Fruit fly (Drosophila melanogaster) whole organism, prepupa: ENCODE data around the gene spn-B.

Source experiments
- CG10631 ChIP-seq: fragments of 200-800 bp; sonication (Bioruptor generic); optimal IDR thresholded peaks from 2 replicates; lab custom pipeline; 2016; ENCODE audit warnings: missing biosample characterization, missing genetic modification characterization
- CG10669 ChIP-seq: fragments of 200-800 bp; sonication (Bioruptor generic); optimal IDR thresholded peaks from 3 replicates; lab custom pipeline; 2018; ENCODE audit warnings: missing biosample characterization, mild to moderate bottlenecking, missing genetic modification characterization, moderate library complexity
- CG11294 ChIP-seq: fragments of 200-800 bp; sonication (Bioruptor generic); IDR thresholded peaks from 2 replicates; pipeline ENCODE4 v1.3.6; 2022; ENCODE audit warnings: missing biosample characterization, missing genetic modification characterization
- CG11762 ChIP-seq: fragments of 200-800 bp; sonication (Bioruptor generic); optimal IDR thresholded peaks from 3 replicates; lab custom pipeline; 2016; ENCODE audit warnings: missing biosample characterization, missing genetic modification characterization; ENCODE audit not compliant: insufficient read depth
- CG15336 ChIP-seq: fragments of 200-800 bp; sonication (Bioruptor generic); IDR thresholded peaks from 2 replicates; pipeline ENCODE4 v1.3.6; 2022; ENCODE audit warnings: missing biosample characterization, missing genetic modification characterization
- CG3032 ChIP-seq: fragments of 200-800 bp; optimal IDR thresholded peaks from 2 replicates; lab custom pipeline; 2019; ENCODE audit warnings: missing biosample characterization, mild to moderate bottlenecking, missing genetic modification characterization, moderate library complexity
- CG32006 ChIP-seq: fragments of 200-800 bp; sonication (Bioruptor generic); optimal IDR thresholded peaks from 3 replicates; lab custom pipeline; 2017; ENCODE audit warnings: missing biosample characterization, mild to moderate bottlenecking, missing genetic modification characterization
- CG4318 ChIP-seq: fragments of 200-800 bp; sonication (Bioruptor generic); optimal IDR thresholded peaks from 3 replicates; lab custom pipeline; 2017; ENCODE audit warnings: missing biosample characterization, mild to moderate bottlenecking, missing genetic modification characterization
- CG6276 ChIP-seq: fragments of 200-800 bp; sonication (Bioruptor generic); optimal IDR thresholded peaks from 2 replicates; lab custom pipeline; 2017; ENCODE audit warnings: missing biosample characterization, mild to moderate bottlenecking, missing genetic modification characterization
- CG6808 ChIP-seq: fragments of 200-800 bp; sonication (Bioruptor generic); optimal IDR thresholded peaks from 3 replicates; lab custom pipeline; 2017; ENCODE audit warnings: missing biosample characterization, missing genetic modification characterization, mild to moderate bottlenecking, moderate library complexity, missing genetic modification reagents
- CG6854 ChIP-seq: fragments of 200-800 bp; sonication (Bioruptor generic); optimal IDR thresholded peaks from 2 replicates; lab custom pipeline; 2017; ENCODE audit warnings: missing biosample characterization, mild to moderate bottlenecking, missing genetic modification characterization
- CG7368 ChIP-seq: fragments of 200-800 bp; sonication (Bioruptor generic); optimal IDR thresholded peaks from 3 replicates; lab custom pipeline; 2016; ENCODE audit warnings: missing biosample characterization, missing genetic modification characterization
- CG8119 ChIP-seq: fragments of 200-800 bp; sonication (Bioruptor generic); IDR thresholded peaks from 3 replicates; pipeline ENCODE4 v1.3.6; 2022; ENCODE audit warnings: missing biosample characterization, missing genetic modification characterization
- CG8319 ChIP-seq: fragments of 200-800 bp; sonication (Bioruptor generic); optimal IDR thresholded peaks from 3 replicates; lab custom pipeline; 2016; ENCODE audit warnings: missing biosample characterization, missing genetic modification characterization
- CG8632 ChIP-seq: fragments of 200-800 bp; sonication (Bioruptor generic); optimal IDR thresholded peaks from 3 replicates; lab custom pipeline; 2016; ENCODE audit warnings: missing biosample characterization, missing genetic modification characterization
- CG9139 ChIP-seq: fragments of 200-800 bp; sonication (Bioruptor generic); optimal IDR thresholded peaks from 3 replicates; lab custom pipeline; 2017; ENCODE audit warnings: missing biosample characterization, mild to moderate bottlenecking, missing genetic modification characterization
- Eip75B ChIP-seq: fragments of 200-800 bp; sonication (Bioruptor generic); optimal IDR thresholded peaks from 3 replicates; lab custom pipeline; 2016; ENCODE audit warnings: missing biosample characterization, missing genetic modification characterization
- Eip78C ChIP-seq: fragments of 200-800 bp; sonication (Bioruptor generic); peaks from one replicate; lab custom pipeline; 2016; ENCODE audit warnings: missing biosample characterization, missing genetic modification characterization
- Eip93F ChIP-seq: fragments of 200-800 bp; sonication (Bioruptor generic); optimal IDR thresholded peaks from 2 replicates; lab custom pipeline; 2016; ENCODE audit warnings: missing biosample characterization, mild to moderate bottlenecking, missing genetic modification characterization
- Ets21C ChIP-seq: fragments of 200-800 bp; sonication (Bioruptor generic); optimal IDR thresholded peaks from 3 replicates; lab custom pipeline; 2016; ENCODE audit warnings: missing biosample characterization, missing genetic modification characterization
- Ets96B ChIP-seq: fragments of 200-800 bp; optimal IDR thresholded peaks from 2 replicates; lab custom pipeline; 2019; ENCODE audit warnings: missing biosample characterization, mild to moderate bottlenecking, missing genetic modification characterization, moderate library complexity
- Gug ChIP-seq: fragments of 200-800 bp; sonication (Bioruptor generic); IDR thresholded peaks from 2 replicates; pipeline ENCODE4 v1.3.6; 2022; ENCODE audit warnings: missing biosample characterization, missing genetic modification characterization
- Hr38 ChIP-seq: sonication (Bioruptor generic); optimal IDR thresholded peaks from 2 replicates; lab custom pipeline; 2016; ENCODE audit warnings: missing biosample characterization, missing genetic modification characterization
- Hr39 ChIP-seq: fragments of 200-800 bp; sonication (Bioruptor generic); optimal IDR thresholded peaks from 2 replicates; lab custom pipeline; 2016; ENCODE audit warnings: missing biosample characterization, missing genetic modification characterization
- Hr4 ChIP-seq: fragments of 200-800 bp; sonication (Bioruptor generic); optimal IDR thresholded peaks from 3 replicates; lab custom pipeline; 2016; ENCODE audit warnings: missing biosample characterization, missing genetic modification characterization
- Lpt ChIP-seq: fragments of 200-800 bp; sonication (Bioruptor generic); optimal IDR thresholded peaks from 3 replicates; lab custom pipeline; 2016; ENCODE audit warnings: missing biosample characterization, missing genetic modification characterization
- Met ChIP-seq: fragments of 200-800 bp; sonication (Bioruptor generic); optimal IDR thresholded peaks from 3 replicates; lab custom pipeline; 2016; ENCODE audit warnings: missing biosample characterization, missing genetic modification characterization
- Smox ChIP-seq: fragments of 200-800 bp; sonication (Bioruptor generic); optimal IDR thresholded peaks from 3 replicates; lab custom pipeline; 2016; ENCODE audit warnings: missing biosample characterization, missing genetic modification characterization
- Sox102F ChIP-seq: fragments of 200-800 bp; sonication (Bioruptor generic); optimal IDR thresholded peaks from 2 replicates; lab custom pipeline; 2016; ENCODE audit warnings: missing biosample characterization, mild to moderate bottlenecking, missing genetic modification characterization
- Sox14 ChIP-seq: fragments of 200-800 bp; sonication (Bioruptor generic); optimal IDR thresholded peaks from 3 replicates; lab custom pipeline; 2016; ENCODE audit warnings: missing biosample characterization, missing genetic modification characterization
- Sox15 ChIP-seq: fragments of 200-800 bp; sonication (Bioruptor generic); optimal IDR thresholded peaks from 3 replicates; lab custom pipeline; 2016; ENCODE audit warnings: missing biosample characterization, missing genetic modification characterization
- achi ChIP-seq: fragments of 200-800 bp; sonication (Bioruptor generic); optimal IDR thresholded peaks from 3 replicates; lab custom pipeline; 2016; ENCODE audit warnings: missing biosample characterization, missing genetic modification characterization
- dac ChIP-seq: fragments of 200-800 bp; sonication (Bioruptor generic); optimal IDR thresholded peaks from 2 replicates; lab custom pipeline; 2017; ENCODE audit warnings: missing biosample characterization, mild to moderate bottlenecking, missing genetic modification characterization
- dsx ChIP-seq: fragments of 200-800 bp; optimal IDR thresholded peaks from 3 replicates; lab custom pipeline; 2019; ENCODE audit warnings: missing biosample characterization, mild to moderate bottlenecking, missing genetic modification characterization, moderate library complexity; ENCODE audit not compliant: poor library complexity, severe bottlenecking
- eg ChIP-seq: fragments of 200-800 bp; sonication (Bioruptor generic); IDR thresholded peaks from 3 replicates; pipeline ENCODE4 v1.3.6; 2022; ENCODE audit warnings: missing biosample characterization, missing genetic modification characterization
- esn ChIP-seq: fragments of 200-800 bp; sonication (Bioruptor generic); optimal IDR thresholded peaks from 2 replicates; lab custom pipeline; 2016; ENCODE audit warnings: missing biosample characterization, mild to moderate bottlenecking, missing genetic modification characterization, moderate library complexity
- fd59A ChIP-seq: fragments of 200-800 bp; sonication (Bioruptor generic); optimal IDR thresholded peaks from 2 replicates; lab custom pipeline; 2017; ENCODE audit warnings: missing biosample characterization, mild to moderate bottlenecking, missing genetic modification characterization, missing genetic modification reagents
- fd85E ChIP-seq: fragments of 200-800 bp; sonication (Bioruptor generic); optimal IDR thresholded peaks from 3 replicates; lab custom pipeline; 2016; ENCODE audit warnings: missing biosample characterization, missing genetic modification characterization
- fkh ChIP-seq: fragments of 200-800 bp; sonication (Bioruptor generic); optimal IDR thresholded peaks from 3 replicates; lab custom pipeline; 2017; ENCODE audit warnings: missing biosample characterization, mild to moderate bottlenecking, missing genetic modification characterization, moderate library complexity
- lz ChIP-seq: fragments of 200-800 bp; sonication (Bioruptor generic); optimal IDR thresholded peaks from 3 replicates; lab custom pipeline; 2016; ENCODE audit warnings: missing biosample characterization, missing genetic modification characterization
- salr ChIP-seq, 2 experiments: fragments of 200-800 bp; sonication (Bioruptor generic); optimal IDR thresholded peaks; 3 replicates each; lab custom pipeline; 2016 to 2018; ENCODE audit warnings: missing biosample characterization in 2 of 2, missing genetic modification characterization in 2 of 2, mild to moderate bottlenecking in 1 of 2
- spab ChIP-seq: fragments of 200-800 bp; sonication (Bioruptor generic); optimal IDR thresholded peaks from 2 replicates; lab custom pipeline; 2017; ENCODE audit warnings: missing biosample characterization, mild to moderate bottlenecking, missing genetic modification characterization, missing genetic modification reagents
- ss ChIP-seq, 2 experiments: fragments of 200-800 bp; sonication (Bioruptor generic); optimal IDR thresholded peaks; 2 replicates in 1 of 2; 3 replicates in 1 of 2; lab custom pipeline; 2017 to 2018; ENCODE audit warnings: mild to moderate bottlenecking in 2 of 2, missing biosample characterization in 2 of 2, missing genetic modification characterization in 2 of 2, moderate library complexity in 1 of 2
- svp ChIP-seq: fragments of 200-800 bp; sonication (Bioruptor generic); peaks from one replicate; lab custom pipeline; 2016; ENCODE audit warnings: missing biosample characterization, missing genetic modification characterization
- topi ChIP-seq: fragments of 200-800 bp; sonication (Bioruptor generic); optimal IDR thresholded peaks from 3 replicates; lab custom pipeline; 2016; ENCODE audit warnings: missing biosample characterization, missing genetic modification characterization
- vri ChIP-seq: fragments of 200-800 bp; sonication (Bioruptor generic); optimal IDR thresholded peaks from 3 replicates; lab custom pipeline; 2016; ENCODE audit warnings: missing biosample characterization, mild to moderate bottlenecking, missing genetic modification characterization

spn-B gene

DNA sequence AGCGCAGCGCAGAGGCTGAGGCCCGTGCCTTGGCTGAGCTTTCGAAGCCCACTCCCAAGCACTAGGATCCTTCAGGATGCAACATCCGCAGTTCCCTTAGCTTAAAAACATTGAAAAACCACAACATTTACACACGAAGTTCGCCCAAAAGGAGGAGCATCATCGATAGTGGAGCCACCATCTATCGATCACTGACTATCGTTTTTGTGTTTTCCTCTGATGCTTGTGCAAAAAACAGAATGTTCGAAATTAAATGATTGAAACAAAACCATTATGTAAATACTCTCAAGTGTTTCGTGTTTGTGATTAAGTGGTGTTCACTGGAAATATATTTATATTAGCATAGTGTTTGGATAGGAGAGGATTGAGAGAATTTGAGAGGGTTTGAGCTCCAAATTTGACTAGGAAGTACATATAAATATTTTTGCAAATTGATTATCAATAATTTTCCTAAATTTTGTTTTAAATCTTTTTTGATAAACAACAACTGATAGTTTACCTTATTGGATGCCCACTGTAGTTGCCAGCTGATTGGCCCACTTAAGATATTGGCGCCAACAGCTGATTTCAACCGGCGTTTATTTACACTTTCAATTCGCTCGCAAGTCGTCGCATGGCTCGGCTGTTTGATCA lies at the start of gene spn-B (continued):
- TF ChIP-seq Sox15 (GFP tag; lab: Kevin White, UChicago) (peak; percentile 54), ss (GFP tag; optimal IDR thresholded peaks at IDR 0.05; lab: Kevin White, UChicago) (peak; percentile 54 to 75), CG8119 (GFP tag; lab: Robert Waterston, UW) (peak; percentile 81), dac (GFP tag; lab: Kevin White, UChicago) (no peak), Sox14 (peak; percentile 79), dsx (GFP tag; lab: Kevin White, UChicago) (peak; percentile 59), fkh (GFP tag; lab: Kevin White, UChicago) (peak; percentile 75), CG10631 (peak; percentile 71)

DNA sequence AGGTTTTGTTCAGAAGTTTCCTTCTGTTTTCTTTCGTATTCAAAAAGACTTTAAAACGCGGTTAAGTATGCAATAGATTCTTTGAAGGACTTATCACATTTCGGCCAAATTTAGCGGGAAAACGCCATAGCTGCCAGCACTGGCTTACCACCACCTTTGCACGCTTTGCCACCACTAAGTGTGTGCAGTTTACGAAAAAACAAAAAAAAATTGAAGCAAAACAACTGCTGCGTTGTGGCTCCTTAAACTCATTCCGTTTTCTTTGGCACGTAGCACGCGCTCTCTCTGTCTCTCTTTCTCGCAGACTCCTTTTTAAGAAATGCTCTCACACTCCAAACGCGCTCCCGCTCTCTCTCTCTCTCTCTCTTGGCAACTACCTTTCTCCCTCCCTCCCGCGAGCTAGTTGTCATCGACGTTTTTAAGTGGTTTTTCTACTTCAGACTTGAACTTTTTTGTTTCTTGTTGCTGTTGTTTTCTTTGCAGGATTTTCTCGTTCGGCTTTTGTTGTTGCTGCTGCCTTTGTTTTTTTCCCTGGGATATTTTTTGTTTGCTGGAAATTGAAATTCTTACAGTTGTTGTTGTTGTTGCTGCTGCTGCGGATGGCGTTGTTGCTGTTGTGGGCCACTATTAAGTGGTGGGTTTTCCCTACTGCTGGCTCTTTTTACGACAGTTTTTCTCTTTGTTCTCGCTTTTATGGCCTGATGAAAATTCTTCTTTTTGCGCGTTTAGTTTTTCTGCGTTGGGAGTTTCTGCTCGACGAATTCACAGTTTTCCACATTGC lies 49.1 kb upstream of the spn-B start:
- TF ChIP-seq CG7368 (GFP tag; lab: Kevin White, UChicago) (no peak), Eip78C (GFP tag; lab: Kevin White, UChicago) (peak; percentile 63), eg (peak; percentile 66), Sox15 (GFP tag; lab: Kevin White, UChicago) (peak; percentile 24), Lpt (peak; percentile 73), CG6808 (peak; percentile 69), Ets21C (no peak), Eip75B (peak; percentile 18), spab (GFP tag; lab: Kevin White, UChicago) (peak; percentile 52), CG15336 (GFP tag; lab: Robert Waterston, UW) (peak; percentile 53; the same call in 1 of the 2 replicates), Met (GFP tag; lab: Kevin White, UChicago) (no peak), ss (GFP tag; optimal IDR thresholded peaks at IDR 0.05; lab: Kevin White, UChicago) (peak; percentile 77 to 83), topi (GFP tag; lab: Kevin White, UChicago) (no peak), svp (no peak), vri (no peak), esn (no peak), CG4318 (GFP tag; lab: Kevin White, UChicago) (peak; percentile 56), Gug (no peak; the same call in 1 of the 2 replicates), Hr39 (peak; percentile 42), salr (GFP tag; optimal IDR thresholded peaks at IDR 0.05; lab: Kevin White, UChicago) (peak in 1 of 2 experiments; percentile 47), fd85E (peak; percentile 1), CG3032 (peak; percentile 62), dsx (GFP tag; lab: Kevin White, UChicago) (peak; percentile 35), Ets96B (tag; lab: Kevin White, UChicago) (no peak), achi (GFP tag; lab: Kevin White, UChicago) (no peak), Sox14 (no peak), dac (GFP tag; lab: Kevin White, UChicago) (no peak), Eip93F (GFP tag; lab: Kevin White, UChicago) (no peak), CG8319 (no peak), Hr4 (peak; percentile 16), Smox (no peak), CG6276 (peak; percentile 29), fd59A (no peak), Hr38 (no peak), CG11294 (GFP tag; lab: Robert Waterston, UW) (no peak), CG11762 (GFP tag; lab: Kevin White, UChicago) (peak; percentile 41), CG32006 (no peak), CG8632 (GFP tag; lab: Kevin White, UChicago) (no peak), lz (GFP tag; lab: Kevin White, UChicago) (no peak), CG6854 (GFP tag; lab: Kevin White, UChicago) (no peak), Sox102F (no peak), CG10669 (GFP tag; lab: Kevin White, UChicago) (peak; percentile 4), CG9139 (peak; percentile 42)
